Worm (Caenorhabditis elegans) whole organism, L4 larva: ENCODE measurements around the gene tag-180.

Experiments used
- ama-1 ChIP-seq: fragments of 150-350 bp; optimal IDR thresholded peaks from 2 replicates; lab custom pipeline; 2014; ENCODE audit warnings: inconsistent platforms, mixed read lengths
- daf-12 ChIP-seq: fragments of 150-350 bp; optimal IDR thresholded peaks from 2 replicates; lab custom pipeline; 2014; ENCODE audit warnings: missing biosample characterization, missing genetic modification reagents, missing genetic modification characterization
- daf-8 ChIP-seq: fragments of 200-800 bp; sonication (Bioruptor generic); IDR thresholded peaks from 2 replicates; pipeline ENCODE4 v1.3.6; 2022; ENCODE audit warnings: missing genetic modification characterization, missing compliant biosample characterization
- lin-13 ChIP-seq: fragments of 150-350 bp; optimal IDR thresholded peaks from 2 replicates; lab custom pipeline; 2014; ENCODE audit warnings: missing biosample characterization, missing genetic modification reagents, missing genetic modification characterization
- lin-39 ChIP-seq: fragments of 150-350 bp; optimal IDR thresholded peaks from 2 replicates; lab custom pipeline; 2014; ENCODE audit warnings: missing biosample characterization, missing genetic modification reagents, missing genetic modification characterization
- nhr-6 ChIP-seq: fragments of 150-350 bp; optimal IDR thresholded peaks from 2 replicates; lab custom pipeline; 2014; ENCODE audit warnings: missing biosample characterization, missing genetic modification characterization
- nhr-76 ChIP-seq: fragments of 150-350 bp; optimal IDR thresholded peaks from 2 replicates; lab custom pipeline; 2014; ENCODE audit warnings: missing biosample characterization, missing genetic modification characterization
- snpc-4 ChIP-seq: fragments of 150-350 bp; optimal IDR thresholded peaks from 2 replicates; lab custom pipeline; 2014; ENCODE audit warnings: missing biosample characterization, missing genetic modification characterization
- unc-62 ChIP-seq, 3 experiments: fragments of 150-350 bp in 1 of 3; sonication (generic microtip); optimal IDR thresholded peaks in 2 of 3; peaks in 1 of 3; 1 replicate in 1 of 3; 2 replicates in 2 of 3; lab custom pipeline; 2014 to 2017; ENCODE audit warnings: missing biosample characterization in 3 of 3, missing genetic modification characterization in 3 of 3, missing genetic modification reagents in 3 of 3, missing genotype in 1 of 3

DNA sequence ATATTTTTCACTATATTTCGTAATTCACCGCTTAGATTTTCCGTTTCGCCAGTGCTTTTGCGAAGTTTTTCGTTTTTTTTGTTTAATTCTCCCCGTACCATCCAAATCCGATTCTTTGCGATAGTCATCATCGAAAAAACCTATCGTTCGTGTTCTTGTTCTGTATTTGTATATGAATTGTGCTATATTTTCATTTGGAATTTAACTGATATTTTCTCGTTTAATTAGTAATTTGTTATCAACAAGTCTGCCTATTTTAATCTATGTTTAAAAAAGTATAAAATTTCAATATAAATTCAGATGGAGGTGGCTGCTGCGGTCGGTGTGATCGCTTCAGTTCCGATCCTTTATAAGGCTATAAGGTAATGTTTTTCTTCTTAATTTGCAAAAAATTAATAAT, 26.6 kb downstream of the tag-180 start, which contains the start of gene samp-1:
- TF ChIP-seq unc-62 (GFP tag; optimal IDR thresholded peaks at IDR 0.05 in 1 of 2; lab: Kevin White, UChicago) (peak in 1 of 2 experiments; percentile 78), unc-62 (tag; optimal IDR thresholded peaks at IDR 0.05; lab: Kevin White, UChicago) (no peak), daf-12 (tag; lab: Kevin White, UChicago) (no peak), ama-1 (lab: Kevin White, UChicago) (no peak), snpc-4 (tag; lab: Kevin White, UChicago) (no peak), lin-13 (GFP tag; lab: Kevin White, UChicago) (no peak), lin-39 (no peak), nhr-76 (tag; lab: Kevin White, UChicago) (no peak), daf-8 (GFP tag; lab: Robert Waterston, UW) (no peak), nhr-6 (tag; lab: Kevin White, UChicago) (no peak)
